Worm (Caenorhabditis elegans): ENCODE data around the gene C34F11.1.

DNA sequence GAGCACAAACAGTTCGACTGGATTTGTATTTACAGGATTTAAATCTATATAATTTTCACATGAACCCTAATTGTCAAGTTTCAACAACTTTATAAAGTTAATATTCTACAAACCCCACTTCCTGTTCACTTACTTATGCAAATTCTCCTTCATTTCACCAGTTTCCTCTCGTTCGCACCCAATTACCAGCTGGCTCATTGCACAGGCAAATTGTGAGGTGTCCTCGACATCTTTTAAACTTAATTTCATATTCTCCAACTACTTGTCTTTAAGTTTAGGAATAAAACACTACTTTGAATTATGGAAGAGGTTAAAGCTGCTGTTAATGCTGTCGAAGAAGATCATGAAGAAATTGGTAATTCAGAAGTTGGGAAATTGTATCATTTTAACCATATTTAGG lies 40.3 kb upstream of the C34F11.1 start, which contains the start of gene C27D6.1:
- TF ChIP-seq ama-1 (optimal IDR thresholded peaks at IDR 0.05) (no peak), tra-4 (tag; optimal IDR thresholded peaks at IDR 0.05) (no peak), ets-7 (tag; optimal IDR thresholded peaks at IDR 0.05) (no peak), ceh-36 (tag; optimal IDR thresholded peaks at IDR 0.05) (no peak)

Data from whole organism, early embryonic.